Fruit fly (Drosophila melanogaster): ENCODE data around the gene Reps.

Gene Reps

dm6 chr2L:11106562-11106962, at the start of gene Reps (continued):
- TF ChIP-seq CG9437 (GFP tag; optimal IDR thresholded peaks at IDR 0.05) (peak; percentile 92), CG8478 (optimal IDR thresholded peaks at IDR 0.05) (no peak), CG13894 (tag; optimal IDR thresholded peaks at IDR 0.05) (peak; percentile 97), grn (GFP tag; optimal IDR thresholded peaks at IDR 0.05) (peak; percentile 91), CG6854 (GFP tag; optimal IDR thresholded peaks at IDR 0.05) (peak; percentile 97), wek (GFP tag; optimal IDR thresholded peaks at IDR 0.05) (peak; percentile 88), CG18764 (GFP tag; optimal IDR thresholded peaks at IDR 0.05) (peak; percentile 98), Eip74EF (GFP tag; optimal IDR thresholded peaks at IDR 0.05) (peak in 1 of 2 experiments; percentile 95), CG2712 (tag; optimal IDR thresholded peaks at IDR 0.05) (peak; percentile 99), CG6654 (GFP tag; optimal IDR thresholded peaks at IDR 0.05) (peak; percentile 93), Med (GFP tag) (peak; percentile 100), CG18262 (tag; optimal IDR thresholded peaks at IDR 0.05) (peak; percentile 98), CG6272 (GFP tag; IDR thresholded peaks at IDR 0.05) (peak; percentile 99), CG12391 (tag; optimal IDR thresholded peaks at IDR 0.05) (peak; percentile 99), CG4282 (GFP tag; optimal IDR thresholded peaks at IDR 0.05) (peak; percentile 92), CG6175 (GFP tag; IDR thresholded peaks at IDR 0.05) (peak; percentile 97), Hr39 (optimal IDR thresholded peaks at IDR 0.05) (no peak), Nf-YC (tag; optimal IDR thresholded peaks at IDR 0.05) (peak; percentile 88), Hr78 (GFP tag; optimal IDR thresholded peaks at IDR 0.05) (no peak), CG15073 (GFP tag; optimal IDR thresholded peaks at IDR 0.05) (peak; percentile 88), lilli (GFP tag; optimal IDR thresholded peaks at IDR 0.05) (peak; percentile 99), crc (GFP tag; optimal IDR thresholded peaks at IDR 0.05) (peak; percentile 94), ems (GFP tag; optimal IDR thresholded peaks at IDR 0.05) (peak; percentile 98), bbx (GFP tag; IDR thresholded peaks at IDR 0.05; ENCODE audit: partially characterized antibody) (peak; percentile 63), CG5180 (GFP tag; optimal IDR thresholded peaks at IDR 0.05) (peak; percentile 89), nmo (GFP tag; optimal IDR thresholded peaks at IDR 0.05) (peak; percentile 100), ftz-f1 (GFP tag; optimal IDR thresholded peaks at IDR 0.05) (peak; percentile 84), ind (GFP tag; optimal IDR thresholded peaks at IDR 0.05) (peak; percentile 99), CG11398 (GFP tag; optimal IDR thresholded peaks at IDR 0.05) (peak; percentile 93), Hmr (GFP tag; optimal IDR thresholded peaks at IDR 0.05) (peak; percentile 98), CG5245 (GFP tag; optimal IDR thresholded peaks at IDR 0.05) (peak; percentile 98), Dbx (GFP tag; IDR thresholded peaks at IDR 0.05) (peak; percentile 99), CG43689 (GFP tag; IDR thresholded peaks at IDR 0.05) (peak; percentile 97), CG3163 (GFP tag; optimal IDR thresholded peaks at IDR 0.05) (peak; percentile 86), danr (GFP tag; IDR thresholded peaks at IDR 0.05) (peak; percentile 98), crol (GFP tag; IDR thresholded peaks at IDR 0.05) (peak; percentile 82), Deaf1 (tag; optimal IDR thresholded peaks at IDR 0.05) (no peak), Tbp (GFP tag; optimal IDR thresholded peaks at IDR 0.05) (no peak), ara (GFP tag; IDR thresholded peaks at IDR 0.05) (peak; percentile 99), h (optimal IDR thresholded peaks at IDR 0.05) (no peak), CG16815 (GFP tag; optimal IDR thresholded peaks at IDR 0.05) (peak; percentile 99), CG6689 (GFP tag; IDR thresholded peaks at IDR 0.05) (peak; percentile 100), shn (GFP tag; optimal IDR thresholded peaks at IDR 0.05) (peak; percentile 96), CG17186 (GFP tag; optimal IDR thresholded peaks at IDR 0.05) (peak; percentile 97), Dek (tag; optimal IDR thresholded peaks at IDR 0.05) (peak; percentile 97), CG1024 (GFP tag; IDR thresholded peaks at IDR 0.05) (peak; percentile 96), Camta (GFP tag; optimal IDR thresholded peaks at IDR 0.05) (peak; percentile 98), MTF-1 (GFP tag; optimal IDR thresholded peaks at IDR 0.05; ENCODE audit: borderline replicate concordance) (peak; percentile 95), Fer3 (tag; optimal IDR thresholded peaks at IDR 0.05) (peak; percentile 99), lov (optimal IDR thresholded peaks at IDR 0.05) (no peak), lov (GFP tag; IDR thresholded peaks at IDR 0.05) (peak; percentile 98), Six4 (GFP tag; optimal IDR thresholded peaks at IDR 0.05) (peak; percentile 98)

All from whole organism, embryonic.